Worm (Caenorhabditis elegans) whole organism, late embryonic: Measurements from ENCODE around the gene clc-18.

Source experiments
- ceh-30 ChIP-seq: fragments of 150-350 bp; optimal IDR thresholded peaks from 2 replicates; lab custom pipeline; 2014; ENCODE audit warnings: missing biosample characterization, missing genetic modification characterization
- ceh-6 ChIP-seq: fragments of 200-800 bp; sonication (Bioruptor generic); optimal IDR thresholded peaks from 2 replicates; lab custom pipeline; 2018; ENCODE audit warnings: mild to moderate bottlenecking, missing genetic modification characterization, missing compliant biosample characterization
- dmd-4 ChIP-seq: sonication (generic microtip); optimal IDR thresholded peaks from 2 replicates; lab custom pipeline; 2016; ENCODE audit warnings: borderline replicate concordance, missing genetic modification characterization, missing compliant biosample characterization
- hlh-13 ChIP-seq: fragments of 200-800 bp; sonication (Bioruptor generic); optimal IDR thresholded peaks from 2 replicates; lab custom pipeline; 2018; ENCODE audit warnings: mild to moderate bottlenecking, missing genetic modification characterization, missing compliant biosample characterization
- hlh-6 ChIP-seq: sonication (generic microtip); optimal IDR thresholded peaks from 2 replicates; lab custom pipeline; 2016; ENCODE audit warnings: missing genotype, missing genetic modification characterization, missing compliant biosample characterization
- nhr-11 ChIP-seq: fragments of 150-350 bp; optimal IDR thresholded peaks from 2 replicates; lab custom pipeline; 2014; ENCODE audit warnings: missing biosample characterization, missing genetic modification characterization
- ttx-3 ChIP-seq: sonication (generic microtip); optimal IDR thresholded peaks from 2 replicates; lab custom pipeline; 2016; ENCODE audit warnings: missing genetic modification reagents, missing genetic modification characterization, missing compliant biosample characterization

- TF ChIP-seq ttx-3 (tag; lab: Kevin White, UChicago) (no peak), ceh-6 (GFP tag; lab: Kevin White, UChicago) (no peak), nhr-11 (tag; lab: Kevin White, UChicago) (no peak), dmd-4 (tag; lab: Kevin White, UChicago) (no peak), ceh-30 (tag; lab: Kevin White, UChicago) (no peak), hlh-6 (tag; lab: Kevin White, UChicago) (no peak), hlh-13 (no peak)
Observed at ce11 chrV:4073455-4073854, 36.3 kb downstream of the clc-18 start, which contains the start of gene otpl-2.
